Fruit fly (Drosophila melanogaster): Measurements from ENCODE around the gene vn.

vn gene

DNA sequence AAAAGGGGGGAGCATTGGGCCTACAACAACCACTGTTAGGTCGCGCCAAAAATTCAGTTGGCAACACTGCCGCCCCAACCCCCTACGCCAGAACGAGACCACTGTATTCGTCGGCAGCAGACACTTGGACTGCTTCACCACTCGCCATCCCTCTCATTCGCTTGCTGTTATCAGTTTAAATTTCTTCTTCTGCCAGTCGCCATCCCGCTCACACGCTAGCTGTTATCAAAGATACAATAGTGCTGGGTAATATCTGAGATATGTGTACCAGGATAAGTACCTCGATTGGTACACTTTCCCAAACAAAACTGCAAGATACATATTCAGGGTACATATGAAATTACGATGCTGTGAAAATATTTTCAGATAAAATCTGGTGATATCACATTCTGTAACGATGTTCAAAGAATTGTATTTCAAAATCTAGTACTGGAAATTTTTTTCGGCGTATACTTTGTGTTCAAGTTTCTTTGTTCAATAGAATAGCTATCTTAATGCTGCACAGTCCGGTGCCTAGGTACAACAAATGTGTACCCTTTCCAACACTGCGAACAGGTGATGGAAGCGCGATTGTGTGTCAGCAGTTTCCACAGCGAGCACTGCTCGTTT lies 74.5 kb downstream of the vn start (continued):
- TF ChIP-seq pho (GFP tag; optimal IDR thresholded peaks at IDR 0.05) (peak; percentile 92), dysf (GFP tag; IDR thresholded peaks at IDR 0.05) (peak; percentile 81), zfh2 (GFP tag; optimal IDR thresholded peaks at IDR 0.05) (peak; percentile 91), mirr (GFP tag; optimal IDR thresholded peaks at IDR 0.05) (peak; percentile 88), CG16813 (GFP tag; IDR thresholded peaks at IDR 0.05; ENCODE audit: partially characterized antibody) (no peak), scrt (GFP tag; optimal IDR thresholded peaks at IDR 0.05) (peak; percentile 81), kah (GFP tag; optimal IDR thresholded peaks at IDR 0.05) (peak; percentile 51), CG3838 (GFP tag; optimal IDR thresholded peaks at IDR 0.05) (no peak), Fer3 (tag; optimal IDR thresholded peaks at IDR 0.05) (peak; percentile 85), abd-A (tag; optimal IDR thresholded peaks at IDR 0.05) (no peak), nom (GFP tag; optimal IDR thresholded peaks at IDR 0.05) (peak; percentile 58), CG13296 (GFP tag; optimal IDR thresholded peaks at IDR 0.05) (peak; percentile 88), CG15011 (GFP tag; optimal IDR thresholded peaks at IDR 0.05) (no peak), Atf3 (GFP tag; optimal IDR thresholded peaks at IDR 0.05) (peak; percentile 50), CG6683 (GFP tag; optimal IDR thresholded peaks at IDR 0.05) (peak; percentile 55), CG9876 (GFP tag; optimal IDR thresholded peaks at IDR 0.05) (peak; percentile 38), CG4328 (GFP tag; optimal IDR thresholded peaks at IDR 0.05) (peak; percentile 91), cwo (GFP tag; optimal IDR thresholded peaks at IDR 0.05) (peak; percentile 76), rib (GFP tag; IDR thresholded peaks at IDR 0.05) (no peak), CG7963 (GFP tag; IDR thresholded peaks at IDR 0.05; ENCODE audit: partially characterized antibody) (no peak), CG4707 (GFP tag; optimal IDR thresholded peaks at IDR 0.05) (peak; percentile 49), exex (tag; optimal IDR thresholded peaks at IDR 0.05) (no peak), CG6791 (GFP tag; IDR thresholded peaks at IDR 0.05; ENCODE audit: partially characterized antibody) (peak; percentile 79), unc-4 (GFP tag; IDR thresholded peaks at IDR 0.05; ENCODE audit: partially characterized antibody) (peak; percentile 17; the same call in 1 of the 2 replicates), Xrp1 (GFP tag; IDR thresholded peaks at IDR 0.05) (peak; percentile 82), lov (optimal IDR thresholded peaks at IDR 0.05) (no peak), lov (GFP tag; IDR thresholded peaks at IDR 0.05) (peak; percentile 49; the same call in 1 of the 3 replicates), Bgb (GFP tag; IDR thresholded peaks at IDR 0.05; ENCODE audit: partially characterized antibody) (peak; percentile 67), lbe (GFP tag; optimal IDR thresholded peaks at IDR 0.05) (peak; percentile 84), CG30431 (GFP tag; optimal IDR thresholded peaks at IDR 0.05) (peak; percentile 58), Blimp-1 (GFP tag; optimal IDR thresholded peaks at IDR 0.05) (no peak), dati (GFP tag; IDR thresholded peaks at IDR 0.05) (no peak), tx (GFP tag; optimal IDR thresholded peaks at IDR 0.05) (peak; percentile 88), ara (GFP tag; IDR thresholded peaks at IDR 0.05) (no peak; the same call in 1 of the 2 replicates), CG10321 (GFP tag; IDR thresholded peaks at IDR 0.05) (peak; percentile 100), vvl (GFP tag; IDR thresholded peaks at IDR 0.05) (peak; percentile 59), CG1024 (GFP tag; IDR thresholded peaks at IDR 0.05) (0 out of 2 replicates have a peak, but pooled peaks have one; percentile 19), CG18764 (GFP tag; optimal IDR thresholded peaks at IDR 0.05) (peak; percentile 60), CG13894 (tag; optimal IDR thresholded peaks at IDR 0.05) (no peak), Ssrp (tag; optimal IDR thresholded peaks at IDR 0.05) (peak; percentile 82), bcd (GFP tag; optimal IDR thresholded peaks at IDR 0.05) (no peak), CG12942 (GFP tag; optimal IDR thresholded peaks at IDR 0.05) (peak; percentile 59), CG43689 (GFP tag; IDR thresholded peaks at IDR 0.05) (0 out of 2 replicates have a peak, but pooled peaks have one; percentile 22), ftz-f1 (GFP tag; optimal IDR thresholded peaks at IDR 0.05) (peak; percentile 16), Hmx (GFP tag; optimal IDR thresholded peaks at IDR 0.05) (peak; percentile 65), CG3995 (GFP tag; optimal IDR thresholded peaks at IDR 0.05) (peak; percentile 50), CG2116 (GFP tag; optimal IDR thresholded peaks at IDR 0.05) (peak; percentile 48), CG4360 (GFP tag; IDR thresholded peaks at IDR 0.05) (peak; percentile 96), Myb (GFP tag; optimal IDR thresholded peaks at IDR 0.05) (peak; percentile 76)

All from whole organism, embryonic.